Worm (Caenorhabditis elegans): ENCODE measurements around the gene fbxc-50.

Gene fbxc-50

DNA sequence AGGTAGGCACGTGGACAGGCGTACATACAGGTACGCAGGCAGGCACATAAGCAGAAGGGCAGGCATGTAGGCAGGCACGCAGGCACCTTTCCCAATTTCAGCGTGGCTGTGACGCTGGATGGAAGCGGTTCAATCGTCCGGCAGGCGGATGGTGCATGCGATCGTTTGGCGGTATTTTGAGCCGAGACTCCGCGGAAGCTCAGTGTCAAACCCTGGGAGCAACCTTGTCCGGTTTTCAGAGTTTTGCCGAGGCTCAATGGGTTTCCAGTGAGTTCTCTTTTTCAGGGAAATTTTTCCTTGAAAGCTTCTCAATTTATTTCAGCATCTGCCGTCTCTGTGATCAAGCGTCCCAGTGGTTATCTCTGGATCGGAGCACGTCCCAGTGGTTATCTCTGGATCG lies 2.3 kb upstream of the fbxc-50 start:
- TF ChIP-seq unc-62 (GFP tag; optimal IDR thresholded peaks at IDR 0.05): no peak

DNA sequence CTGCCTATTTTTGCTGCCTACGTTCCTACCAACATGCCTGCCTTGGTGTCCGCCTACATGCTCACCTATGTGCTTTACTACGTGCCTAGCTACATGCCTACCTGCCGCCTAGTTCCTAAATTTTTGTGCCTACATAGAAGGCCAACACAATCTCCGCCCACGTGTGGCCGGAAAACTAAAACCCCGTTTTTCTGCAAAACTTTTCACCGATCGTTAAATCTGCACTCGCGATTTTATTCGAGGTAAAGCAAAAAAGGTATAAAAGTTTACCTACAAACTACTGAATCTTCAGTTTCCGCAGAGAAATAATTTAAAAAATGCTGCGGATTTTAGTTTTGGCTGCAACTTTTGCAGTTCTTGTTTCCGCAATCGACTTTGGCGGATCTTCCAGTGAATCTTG lies 1.5 kb upstream of the fbxc-50 start, which contains the start of gene clec-124:
clec-124 (plus strand) TSS at position 301 of the 400 bp plus-strand sequence.
- TF ChIP-seq unc-62 (GFP tag; optimal IDR thresholded peaks at IDR 0.05): no peak

DNA sequence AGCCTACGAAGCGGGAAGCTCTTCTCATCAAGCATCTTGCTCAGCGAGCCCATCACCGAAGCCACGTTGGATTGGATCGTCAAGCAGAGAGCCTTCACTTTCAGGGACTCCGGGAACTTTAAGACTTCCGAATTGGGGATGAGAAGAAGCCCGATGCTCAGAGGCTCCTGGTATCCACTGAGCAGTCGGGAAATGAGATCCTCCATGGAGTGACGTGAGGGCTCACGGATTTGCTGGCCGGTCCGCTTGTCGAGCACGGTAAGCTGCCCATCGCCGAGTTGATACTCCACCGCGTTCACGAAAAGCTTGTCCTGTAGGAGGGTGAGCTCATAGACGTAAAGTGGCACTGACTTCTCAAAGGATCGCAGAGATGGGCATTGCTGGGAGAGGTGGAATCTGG lies 367 bp downstream of the fbxc-50 start:
- no peak for TF ChIP-seq unc-62 (GFP tag; optimal IDR thresholded peaks at IDR 0.05)

DNA sequence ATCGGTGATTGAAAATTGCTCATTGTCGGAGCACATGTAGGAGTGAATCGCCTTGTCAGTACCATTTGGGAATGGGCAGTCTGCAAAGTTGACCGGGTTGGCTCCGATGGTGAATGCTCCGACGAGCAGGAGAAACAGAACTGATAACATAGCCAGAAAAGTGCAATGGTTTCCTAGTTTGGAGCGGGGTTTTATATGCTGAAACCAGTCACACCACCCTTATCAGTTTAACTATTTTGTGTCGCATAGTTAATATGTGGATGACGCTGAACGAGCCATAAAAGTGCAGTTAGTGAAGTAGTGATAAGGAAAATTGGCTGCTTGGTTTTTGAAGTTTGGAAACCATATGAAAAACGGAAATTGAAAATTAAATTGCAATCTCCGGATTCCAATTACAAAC lies 2.1 kb downstream of the fbxc-50 start, which contains the start of gene C17F4.7:
C17F4.7 (minus strand) TSS at position 180 of the 400 bp plus-strand sequence.
- TF ChIP-seq unc-62 (GFP tag; optimal IDR thresholded peaks at IDR 0.05): no peak

DNA sequence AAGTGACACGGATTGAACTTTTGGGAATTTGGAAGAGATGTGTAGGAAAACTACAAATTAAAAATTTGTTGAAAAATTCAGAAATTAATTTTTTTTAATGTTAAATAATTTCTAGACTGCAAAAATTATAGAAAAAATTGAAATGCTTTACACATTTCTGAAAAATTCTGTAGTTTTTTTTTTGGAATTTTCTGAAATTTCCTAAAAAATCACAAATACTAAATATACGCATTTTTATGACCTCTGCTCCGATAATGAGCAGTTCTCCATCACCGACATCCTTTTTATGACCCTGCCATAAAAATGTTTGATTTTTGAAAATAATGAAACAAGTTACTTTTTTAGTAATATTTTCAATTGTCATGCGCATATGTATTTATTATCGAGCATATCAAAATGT lies 3.2 kb downstream of the fbxc-50 start:
- TF ChIP-seq unc-62 (GFP tag; optimal IDR thresholded peaks at IDR 0.05): no peak

DNA sequence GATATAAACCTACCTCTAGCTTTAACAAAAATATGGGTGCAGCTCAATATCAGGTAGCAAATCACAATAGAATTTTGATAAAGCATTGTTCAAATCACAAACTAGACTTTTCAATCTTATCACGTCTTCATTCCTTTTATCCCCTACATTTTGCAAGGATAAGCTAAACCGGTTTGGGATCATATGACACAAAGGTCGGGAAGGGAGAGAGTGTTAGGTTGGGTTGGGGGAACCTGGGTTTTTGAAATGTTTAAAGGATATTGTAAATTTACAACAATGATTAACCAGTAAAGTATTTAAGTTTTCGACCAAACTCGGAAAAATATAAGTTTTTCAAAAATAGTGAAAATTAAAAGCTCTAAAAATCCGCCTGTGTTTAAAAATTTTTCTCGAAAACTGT lies 3.9 kb downstream of the fbxc-50 start, which contains the start of gene C17F4.12:
C17F4.12 (minus strand) TSS at position 101 of the 400 bp plus-strand sequence.
- TF ChIP-seq unc-62 (GFP tag; optimal IDR thresholded peaks at IDR 0.05): no peak

DNA sequence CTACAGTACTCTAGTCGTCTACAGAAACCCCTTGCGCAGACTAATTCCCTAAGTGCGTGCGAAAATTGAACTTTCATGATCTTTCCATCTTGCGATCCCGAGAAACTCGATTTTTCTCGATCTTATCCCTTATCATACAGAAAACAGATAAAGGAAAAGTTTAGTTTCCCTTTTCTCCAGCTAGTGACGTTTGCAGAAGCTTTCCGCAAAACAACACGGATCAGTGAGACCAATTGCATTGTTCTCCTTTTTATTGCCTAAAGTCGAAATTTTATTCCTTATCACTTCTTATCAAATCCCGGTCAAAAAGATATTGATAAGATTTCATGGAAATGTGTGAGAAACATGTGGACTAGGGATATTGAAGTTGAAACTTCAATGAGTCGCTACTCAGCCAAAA lies 6.1 kb downstream of the fbxc-50 start:
- TF ChIP-seq unc-62 (GFP tag; optimal IDR thresholded peaks at IDR 0.05): no peak

DNA sequence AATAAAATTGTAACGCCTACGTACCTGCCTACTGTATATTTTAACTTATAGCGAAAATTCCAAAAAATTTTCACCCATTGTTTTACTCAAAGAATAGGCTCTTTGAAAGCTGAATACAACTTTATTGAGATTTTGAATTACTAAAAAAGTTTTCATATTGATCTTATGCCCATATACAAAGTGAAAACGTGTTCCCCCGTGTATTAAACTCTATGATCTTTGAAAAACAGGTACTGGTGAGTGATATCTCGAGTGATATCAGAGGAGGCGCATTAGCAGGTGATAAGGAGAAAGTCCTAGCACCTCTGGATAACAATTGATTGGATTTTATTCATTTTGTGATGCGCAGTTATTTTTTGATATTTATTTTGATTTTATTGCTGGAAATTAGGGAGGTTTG lies 7.7 kb downstream of the fbxc-50 start, which contains the start of gene C17F4.3:
C17F4.3 (plus strand) TSS at position 301 of the 400 bp plus-strand sequence.
- no peak for TF ChIP-seq unc-62 (GFP tag; optimal IDR thresholded peaks at IDR 0.05)

DNA sequence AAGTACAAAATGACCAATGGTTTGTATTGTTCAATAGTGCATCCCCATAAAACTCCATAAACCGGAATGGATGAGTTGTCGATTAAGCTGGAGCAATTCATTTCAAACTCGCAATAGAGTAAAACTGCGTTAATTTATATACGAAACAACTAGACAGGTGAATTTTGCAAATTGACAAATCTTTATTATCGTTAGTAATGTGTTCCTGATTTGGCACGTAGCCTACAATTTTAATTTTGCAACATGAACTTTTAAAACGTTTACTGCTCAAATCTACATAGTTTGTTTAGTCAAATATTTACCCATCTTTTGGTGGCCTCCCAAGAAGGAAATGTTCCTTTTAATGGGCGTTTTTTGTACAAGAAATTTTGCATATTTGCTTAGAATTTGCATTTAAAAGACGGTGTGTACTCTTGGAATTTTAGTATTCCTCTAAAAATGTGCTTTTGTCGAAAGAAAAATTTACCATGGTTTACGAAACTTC lies 10.8 kb downstream of the fbxc-50 start, which contains the start of the genes srz-67 and C17F4.11:
srz-67 (minus strand) TSS at position 101 of the 484 bp plus-strand sequence.
C17F4.11 (plus strand) TSS at position 434 of the 484 bp plus-strand sequence.
- no peak for TF ChIP-seq unc-62 (GFP tag; optimal IDR thresholded peaks at IDR 0.05)

DNA sequence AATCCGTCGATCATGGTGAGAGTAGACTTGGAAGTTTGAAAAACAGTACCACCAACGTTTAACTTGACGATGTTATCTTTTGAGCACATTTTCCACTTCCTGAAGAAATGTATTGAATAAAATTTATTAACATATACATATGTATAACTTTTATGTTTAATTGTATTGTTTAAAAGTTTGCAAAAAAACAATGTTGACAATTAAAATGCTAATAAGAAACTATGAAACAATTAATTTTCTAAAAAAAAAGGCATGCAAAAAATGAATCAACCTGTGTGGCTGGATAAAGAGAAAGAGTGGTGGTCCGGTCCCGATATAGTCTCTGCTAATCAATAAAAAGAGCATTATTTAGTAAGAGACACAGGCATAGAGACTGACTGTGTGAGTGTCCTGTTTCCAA lies 13.2 kb downstream of the fbxc-50 start, which contains the start of gene C17F4.8:
C17F4.8 (minus strand) TSS at position 101 of the 400 bp plus-strand sequence.
- no peak for TF ChIP-seq unc-62 (GFP tag; optimal IDR thresholded peaks at IDR 0.05)

DNA sequence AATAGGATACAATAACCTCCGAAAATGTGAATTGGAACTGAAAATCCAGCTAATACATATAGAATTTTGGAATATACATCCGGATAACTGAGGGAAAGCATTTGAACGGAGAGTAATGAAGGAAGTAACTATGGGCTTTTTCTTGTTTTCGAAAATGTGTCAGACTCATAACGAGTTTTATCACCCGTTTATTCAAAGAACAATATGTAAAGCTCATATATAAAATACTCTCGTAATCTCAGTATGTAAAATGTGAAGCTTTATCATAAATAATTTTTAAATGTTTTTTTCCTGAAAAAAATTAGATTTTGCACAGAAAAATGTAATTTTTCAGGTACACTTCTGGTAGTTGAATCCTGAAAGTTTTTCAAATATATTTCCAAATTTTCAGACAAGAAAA lies 17.5 kb downstream of the fbxc-50 start, which contains the start of gene srh-297:
srh-297 (minus strand) TSS at position 101 of the 400 bp plus-strand sequence.
- no peak for TF ChIP-seq unc-62 (GFP tag; optimal IDR thresholded peaks at IDR 0.05)

DNA sequence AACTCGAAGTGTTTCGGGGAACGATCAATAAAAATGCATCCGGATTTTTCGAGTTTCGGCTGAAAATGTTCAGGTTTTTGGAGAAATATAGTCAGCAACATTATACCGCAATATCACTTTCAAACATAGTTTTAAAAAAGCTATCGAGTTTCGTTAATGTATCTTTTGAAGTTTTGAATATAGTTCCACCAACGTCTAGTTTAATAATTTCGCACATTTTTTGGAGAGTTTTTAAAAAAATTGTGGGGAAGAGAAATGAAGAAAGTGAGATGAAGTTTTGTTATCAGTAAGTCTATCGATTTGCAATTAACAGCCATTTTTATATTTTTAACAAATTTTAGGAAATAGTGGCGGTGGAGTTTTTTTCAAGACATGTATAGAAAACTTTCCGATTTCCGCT lies 22.1 kb downstream of the fbxc-50 start, which contains the start of gene ZC239.17:
ZC239.17 (minus strand) TSS at position 101 of the 400 bp plus-strand sequence.
- TF ChIP-seq unc-62 (GFP tag; optimal IDR thresholded peaks at IDR 0.05): no peak

DNA sequence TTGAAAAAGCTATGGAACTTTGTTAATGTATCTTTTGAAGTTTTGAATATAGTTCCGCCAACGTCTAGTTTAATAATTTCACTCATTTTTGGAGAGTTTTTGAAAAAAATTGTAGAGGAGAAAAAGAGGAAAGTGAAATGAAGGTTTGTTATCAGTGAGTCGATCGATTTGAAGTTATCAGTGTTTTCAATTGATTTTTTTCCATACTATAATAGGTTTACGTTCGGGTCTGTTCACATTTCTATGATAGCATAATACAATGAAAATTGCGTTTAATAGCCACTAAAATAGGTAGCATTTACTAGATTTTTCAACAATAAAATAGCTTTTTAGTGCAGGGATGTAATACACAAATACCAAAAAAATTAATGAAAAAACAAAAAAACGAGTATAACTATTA lies 22.7 kb downstream of the fbxc-50 start, which contains the start of gene ZC239.16:
ZC239.16 (minus strand) TSS at position 120 of the 400 bp plus-strand sequence.
- no peak for TF ChIP-seq unc-62 (GFP tag; optimal IDR thresholded peaks at IDR 0.05)

DNA sequence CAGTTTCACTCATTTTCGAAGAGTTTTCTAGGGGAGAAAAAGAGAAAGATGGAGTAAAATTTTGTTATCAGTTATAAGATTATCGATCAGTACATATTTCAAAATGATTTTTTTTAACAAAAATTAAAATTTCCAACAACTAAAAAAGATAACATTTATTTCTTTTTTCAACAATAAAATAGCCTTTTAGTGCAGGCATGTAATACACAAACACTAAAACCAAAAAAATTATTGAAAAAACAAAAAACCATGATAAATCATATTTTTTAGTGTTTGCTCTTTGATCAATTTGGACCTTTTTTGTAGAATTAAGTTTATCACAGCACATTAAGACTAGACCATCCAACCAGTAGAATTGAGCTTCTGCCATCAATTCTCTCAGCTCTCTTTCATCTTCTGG lies 23.3 kb downstream of the fbxc-50 start, which contains the start of gene ZC239.15:
ZC239.15 (minus strand) TSS at position 101 of the 400 bp plus-strand sequence.
- TF ChIP-seq unc-62 (GFP tag; optimal IDR thresholded peaks at IDR 0.05): no peak

DNA sequence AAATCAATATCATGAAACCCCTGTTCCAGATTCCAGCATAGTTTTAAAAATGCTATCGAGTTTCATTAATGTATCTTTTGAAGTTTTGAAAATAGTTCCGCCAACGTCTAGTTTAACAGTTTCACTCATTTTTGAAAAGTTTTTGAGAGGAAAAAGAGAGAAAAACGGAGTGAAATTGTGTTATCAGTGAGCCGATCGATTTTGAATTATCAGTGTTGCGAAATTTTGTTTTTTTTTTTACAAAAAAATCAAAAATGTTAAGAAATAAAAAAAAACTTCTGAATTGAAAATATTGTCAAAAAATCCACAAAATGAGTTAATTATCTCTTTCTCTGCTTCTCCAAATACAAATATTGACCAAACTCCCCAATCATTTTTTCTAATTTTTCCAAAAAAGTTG lies 25.2 kb downstream of the fbxc-50 start, which contains the start of gene ZC239.13:
ZC239.13 (minus strand) TSS at position 154 of the 400 bp plus-strand sequence.
- no peak for TF ChIP-seq unc-62 (GFP tag; optimal IDR thresholded peaks at IDR 0.05)

DNA sequence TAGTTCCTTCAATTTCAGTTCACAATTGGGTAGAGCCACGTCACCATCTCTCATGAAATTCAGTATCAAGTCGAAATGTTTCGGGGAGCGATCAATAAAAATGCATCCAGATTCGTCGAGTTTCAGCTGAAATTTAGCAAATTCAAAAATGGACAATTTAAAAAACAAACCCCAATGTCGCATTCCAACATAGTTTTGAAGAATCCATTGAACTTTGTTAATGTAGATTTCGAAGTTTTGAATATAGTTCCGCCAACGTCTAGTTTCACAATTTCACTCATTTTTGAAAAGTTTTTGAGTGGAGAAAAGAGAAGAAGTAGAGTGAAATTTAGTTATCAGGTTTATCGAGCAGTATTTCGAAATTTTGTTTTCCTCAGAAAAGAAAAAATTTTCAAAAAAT lies 26.2 kb downstream of the fbxc-50 start, which contains the start of gene ZC239.14:
ZC239.14 (minus strand) TSS at position 305 of the 400 bp plus-strand sequence.
- no peak for TF ChIP-seq unc-62 (GFP tag; optimal IDR thresholded peaks at IDR 0.05)

DNA sequence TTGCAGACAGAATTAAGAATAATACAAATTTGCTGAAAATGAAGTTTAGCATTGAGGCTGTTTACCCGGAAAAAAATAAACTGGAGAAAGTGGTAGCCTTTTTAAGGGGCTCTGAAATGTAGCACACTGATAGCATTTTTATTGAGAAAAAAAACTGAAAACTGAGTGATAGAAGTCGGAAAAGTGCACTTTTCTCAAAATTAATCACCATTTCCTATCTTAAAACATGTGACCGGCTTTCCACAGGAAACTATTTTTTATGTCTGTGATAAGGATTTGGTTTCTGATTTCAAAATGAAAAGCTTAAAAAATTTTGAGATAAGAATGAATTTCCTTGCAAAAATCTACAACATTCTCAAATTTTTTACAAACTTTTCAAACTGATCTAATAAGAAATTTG lies 27.2 kb downstream of the fbxc-50 start, which contains the start of gene ZC239.22:
ZC239.22 (minus strand) TSS at position 101 of the 400 bp plus-strand sequence.
- no peak for TF ChIP-seq unc-62 (GFP tag; optimal IDR thresholded peaks at IDR 0.05)

Data from whole organism, dauer.